Worm (Caenorhabditis elegans): ENCODE data around the gene tufm-1.

- TF ChIP-seq lin-39 (tag; optimal IDR thresholded peaks at IDR 0.05) (no peak), ama-1 (optimal IDR thresholded peaks at IDR 0.05) (no peak)
Measured at ce11 chrIII:2841856-2842373, 27.1 kb upstream of the tufm-1 start, which contains the start of gene H34I24.2.

All from whole organism, L1 larva.